Fruit fly (Drosophila melanogaster) whole organism, embryonic: ENCODE measurements around the gene timeout.

ENCODE experiments used
- CG17359 ChIP-seq: fragments of 200-800 bp; sonication (Bioruptor generic); optimal IDR thresholded peaks from 3 replicates; lab custom pipeline; 2018; ENCODE audit warnings: missing biosample characterization, mild to moderate bottlenecking, missing genetic modification characterization, moderate library complexity
- CG31388 ChIP-seq: fragments of 200-800 bp; sonication (Bioruptor generic); optimal IDR thresholded peaks from 2 replicates; lab custom pipeline; 2016; ENCODE audit warnings: missing biosample characterization, missing genetic modification characterization
- Jarid2 ChIP-seq: fragments of 200-800 bp; sonication (Bioruptor generic); optimal IDR thresholded peaks from 3 replicates; lab custom pipeline; 2017; ENCODE audit warnings: mild to moderate bottlenecking, missing biosample characterization, missing genetic modification reagents, missing genetic modification characterization
- Sin3A ChIP-seq: fragments of >200 bp; optimal IDR thresholded peaks from 2 replicates; lab custom pipeline; 2018
- chinmo ChIP-seq: fragments of 200-800 bp; sonication (Bioruptor generic); IDR thresholded peaks from 4 replicates; pipeline ENCODE4 v1.3.6; 2022; ENCODE audit warnings: missing biosample characterization, missing genetic modification characterization; ENCODE audit not compliant: partially characterized antibody
- jing ChIP-seq: fragments of 200-800 bp; sonication (Bioruptor generic); optimal IDR thresholded peaks from 2 replicates; lab custom pipeline; 2018; ENCODE audit warnings: missing biosample characterization, mild to moderate bottlenecking, missing genetic modification characterization
- zen2 ChIP-seq: fragments of 200-800 bp; sonication (Bioruptor generic); IDR thresholded peaks from 3 replicates; pipeline ENCODE4 v1.3.6; 2022; ENCODE audit warnings: missing biosample characterization, missing genetic modification characterization; ENCODE audit not compliant: partially characterized antibody

DNA sequence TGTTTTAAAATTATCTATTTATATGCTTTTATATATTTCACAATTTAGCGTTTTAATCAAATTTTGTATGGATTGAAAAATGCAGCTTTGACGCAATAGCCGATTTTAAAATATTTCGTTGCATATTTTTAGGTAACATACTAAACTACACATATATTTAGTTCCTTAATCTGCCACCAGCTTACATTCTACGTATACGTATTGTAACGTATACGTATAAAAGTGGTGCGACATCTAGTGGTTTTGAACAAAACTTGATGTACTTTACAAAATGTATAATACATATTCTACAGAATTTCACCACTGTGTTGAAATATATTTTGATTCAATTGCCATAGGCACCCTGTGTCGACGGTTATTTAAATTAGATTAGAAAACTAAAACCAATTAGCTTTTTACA lies 10.2 kb upstream of the timeout start:
- no peak for TF ChIP-seq zen2 (GFP tag; lab: Robert Waterston, UW)
- no peak for TF ChIP-seq jing (GFP tag; lab: Kevin White, UChicago)
- no peak for TF ChIP-seq CG31388 (GFP tag; lab: Kevin White, UChicago)
- TF ChIP-seq chinmo: no peak
- TF ChIP-seq Jarid2 (GFP tag; lab: Kevin White, UChicago): no peak
- no peak for TF ChIP-seq Sin3A (lab: Kevin White, UChicago)
- TF ChIP-seq CG17359 (tag; lab: Kevin White, UChicago): peak; percentile 14
